Fruit fly (Drosophila melanogaster): ENCODE results near the gene ort.

The ort gene

DNA sequence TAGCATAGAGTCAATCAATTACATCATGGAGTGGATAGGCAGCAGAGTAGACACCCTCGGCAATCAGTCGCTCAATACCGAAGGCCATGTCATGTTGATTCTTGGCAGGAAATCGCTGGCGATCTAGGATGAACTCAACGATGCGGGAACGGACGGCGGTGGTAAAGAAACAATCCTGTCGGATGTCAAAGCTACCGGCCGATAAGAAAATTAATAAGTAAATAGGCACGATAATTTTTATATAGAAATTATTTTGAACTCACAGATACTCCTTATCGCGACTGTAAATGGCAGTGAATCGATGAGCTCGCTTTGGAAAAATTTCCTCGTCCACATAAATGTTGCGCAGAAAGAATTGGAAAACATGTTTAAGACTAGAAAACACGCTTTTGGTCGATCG is 21.5 kb upstream of the ort start:
- TF ChIP-seq EcR (GFP tag; optimal IDR thresholded peaks at IDR 0.05) = no peak
- TF ChIP-seq usp (GFP tag; optimal IDR thresholded peaks at IDR 0.05) = no peak
- TF ChIP-seq CG8478 (optimal IDR thresholded peaks at IDR 0.05) = no peak
- TF ChIP-seq Dll (optimal IDR thresholded peaks at IDR 0.05) = no peak
- no peak for TF ChIP-seq pan (optimal IDR thresholded peaks at IDR 0.05)
- no peak for TF ChIP-seq psq (optimal IDR thresholded peaks at IDR 0.05)

DNA sequence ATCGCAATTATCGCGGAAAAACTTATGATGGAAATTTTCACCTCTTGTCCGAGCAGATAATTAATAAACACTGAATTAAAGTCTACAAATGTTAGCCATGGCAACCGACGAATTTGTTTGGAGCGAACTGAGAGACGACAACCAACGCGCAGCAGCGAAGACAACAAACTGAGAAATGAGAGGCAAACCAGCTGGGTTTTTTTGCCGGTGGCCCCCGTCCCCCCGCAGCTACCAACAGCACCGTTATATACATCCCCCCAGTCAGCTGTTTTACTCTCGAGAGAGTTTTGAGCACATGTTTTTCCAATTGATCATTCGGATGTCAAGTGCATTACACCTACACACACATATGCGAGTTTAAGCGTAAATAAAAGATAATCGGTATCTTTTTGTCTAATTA is 18.5 kb upstream of the ort start:
- TF ChIP-seq psq (optimal IDR thresholded peaks at IDR 0.05) (no peak), Dll (optimal IDR thresholded peaks at IDR 0.05) (no peak), usp (GFP tag; optimal IDR thresholded peaks at IDR 0.05) (no peak), CG8478 (optimal IDR thresholded peaks at IDR 0.05) (no peak), pan (optimal IDR thresholded peaks at IDR 0.05) (no peak), EcR (GFP tag; optimal IDR thresholded peaks at IDR 0.05) (no peak)

DNA sequence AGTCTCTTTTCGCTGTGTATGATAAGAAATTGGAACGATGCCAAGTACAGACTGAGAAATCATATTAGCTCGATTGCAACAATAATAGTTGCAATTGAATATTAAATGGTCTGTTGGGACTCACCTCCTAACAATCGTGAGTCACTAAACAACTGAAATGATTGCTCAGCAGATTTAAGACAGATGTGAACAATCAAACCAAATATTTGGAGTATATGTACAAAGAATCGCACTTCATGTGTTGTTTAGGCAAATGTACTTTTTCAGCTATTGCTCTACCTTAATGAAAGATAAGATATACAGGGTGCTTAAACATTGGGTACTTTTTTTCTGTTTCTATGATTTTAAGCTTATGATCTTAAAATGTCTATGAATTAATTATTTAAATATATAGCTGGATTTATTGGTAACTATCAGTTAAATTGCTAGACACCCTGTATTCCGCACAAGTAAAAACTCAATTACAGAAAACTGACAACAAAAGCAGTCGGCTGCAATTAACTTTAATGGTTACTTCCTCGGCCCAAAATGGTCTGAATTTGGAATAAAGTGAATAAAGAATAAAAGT is 18.0 kb upstream of the ort start:
- TF ChIP-seq CG8478 (optimal IDR thresholded peaks at IDR 0.05) = no peak

DNA sequence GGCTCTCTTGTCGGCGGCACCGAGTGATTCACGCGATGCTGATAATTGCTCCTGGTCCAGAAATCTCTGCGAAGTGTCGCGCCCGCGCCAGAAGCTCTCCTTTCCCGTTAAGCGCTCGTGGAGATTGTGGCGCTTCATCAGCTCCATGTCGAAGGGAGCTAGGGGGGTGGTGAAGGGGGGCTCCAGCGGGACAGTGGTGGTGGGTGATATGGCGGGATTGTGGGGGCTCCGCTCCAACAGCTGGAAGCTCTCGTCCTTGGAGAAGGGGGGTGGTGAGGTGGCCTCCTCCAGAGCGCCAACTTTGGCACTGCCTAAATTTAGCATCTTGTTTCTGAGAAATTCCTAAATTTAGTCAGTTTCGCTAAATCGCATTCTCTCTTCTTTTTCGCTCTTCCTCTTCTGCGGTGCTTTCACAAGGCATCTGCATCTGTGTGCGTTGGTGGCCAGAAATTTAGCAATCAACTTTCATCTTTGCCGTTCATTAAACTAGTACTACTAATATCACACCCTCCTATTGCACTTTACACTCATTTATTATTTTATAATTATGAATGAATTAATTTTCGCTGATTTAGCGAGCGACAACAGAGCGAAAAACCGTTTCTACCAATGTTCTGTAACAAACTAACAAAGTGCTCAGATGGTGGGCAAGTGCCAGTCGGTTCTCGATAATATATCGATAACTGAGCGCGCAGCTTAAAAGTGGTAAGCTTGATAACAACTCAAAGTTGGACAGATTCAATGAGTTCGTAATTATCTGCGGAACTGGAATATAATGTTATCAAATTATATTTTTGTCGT is 17.3 kb upstream of the ort start, which contains the start of gene subdued:
TSS of gene subdued (minus strand) at position 631 of the 801 bp plus-strand sequence.
- TF ChIP-seq CG8478 (optimal IDR thresholded peaks at IDR 0.05) (no peak), psq (optimal IDR thresholded peaks at IDR 0.05) (no peak), pan (optimal IDR thresholded peaks at IDR 0.05) (no peak), usp (GFP tag; optimal IDR thresholded peaks at IDR 0.05) (no peak), Dll (optimal IDR thresholded peaks at IDR 0.05) (no peak), EcR (GFP tag; optimal IDR thresholded peaks at IDR 0.05) (no peak)

DNA sequence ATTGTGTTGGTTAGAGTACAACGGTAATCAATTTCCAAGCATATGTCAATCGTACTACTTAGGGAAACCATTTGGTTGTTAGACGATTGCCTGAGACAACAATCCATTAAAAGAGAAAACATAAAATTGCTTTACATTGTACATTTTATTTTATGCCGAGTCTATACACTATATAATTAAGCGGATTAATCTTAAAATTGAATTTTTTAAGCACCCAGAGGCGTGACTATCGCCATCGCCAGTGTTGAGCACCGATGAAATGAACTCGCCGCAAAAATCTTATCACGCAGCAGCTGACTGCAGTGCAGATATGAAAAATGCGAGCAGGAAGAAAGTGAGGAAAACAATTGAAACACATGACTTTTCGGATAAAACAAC is 16.7 kb upstream of the ort start:
- TF ChIP-seq pan (optimal IDR thresholded peaks at IDR 0.05) (no peak), Dll (optimal IDR thresholded peaks at IDR 0.05) (no peak), EcR (GFP tag; optimal IDR thresholded peaks at IDR 0.05) (no peak), psq (optimal IDR thresholded peaks at IDR 0.05) (no peak), CG8478 (optimal IDR thresholded peaks at IDR 0.05) (no peak)

DNA sequence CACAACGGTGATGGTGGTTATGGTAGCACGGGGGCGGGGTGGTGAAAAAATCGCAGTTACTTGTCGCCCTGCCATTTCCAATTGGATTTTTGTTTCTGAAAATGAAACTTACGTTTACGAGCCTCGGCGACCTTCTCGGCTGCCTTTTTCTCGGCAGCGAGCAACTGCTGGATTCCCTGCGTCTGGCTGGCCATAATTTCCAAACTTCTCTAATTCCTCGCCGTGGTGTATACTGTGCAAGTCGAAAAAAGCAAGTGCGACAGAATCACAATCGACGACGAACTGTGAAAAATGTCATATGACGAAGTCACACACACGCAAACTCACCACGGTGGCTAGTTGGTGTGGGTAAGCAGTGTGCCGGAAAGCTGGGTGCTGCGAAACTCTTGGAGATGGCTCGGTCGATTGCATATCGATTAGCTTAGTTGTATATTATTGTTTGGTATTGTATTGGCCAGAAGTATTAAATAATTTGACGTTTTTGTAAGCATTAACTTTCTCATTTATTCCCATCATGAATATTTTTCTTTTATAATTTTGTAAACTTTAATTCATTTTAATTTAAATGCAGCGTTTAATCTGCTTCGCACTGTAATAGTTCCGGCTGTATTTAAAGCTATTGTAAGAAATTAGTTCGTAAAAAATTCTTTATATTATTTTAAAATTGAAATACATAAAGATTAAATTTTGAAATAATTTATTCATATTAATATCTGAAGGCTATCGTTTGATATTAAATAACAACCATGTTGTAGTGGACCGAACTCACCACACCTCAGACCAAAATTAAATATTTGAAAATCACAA is 15.3 kb upstream of the ort start, which contains the start of gene Vha13:
TSS of gene Vha13 (minus strand) at position 293 of the 807 bp plus-strand sequence.
- TF ChIP-seq CG8478 (optimal IDR thresholded peaks at IDR 0.05) (no peak), EcR (GFP tag; optimal IDR thresholded peaks at IDR 0.05) (no peak), pan (optimal IDR thresholded peaks at IDR 0.05) (no peak), psq (optimal IDR thresholded peaks at IDR 0.05) (no peak), usp (GFP tag; optimal IDR thresholded peaks at IDR 0.05) (no peak), Dll (optimal IDR thresholded peaks at IDR 0.05) (no peak)

DNA sequence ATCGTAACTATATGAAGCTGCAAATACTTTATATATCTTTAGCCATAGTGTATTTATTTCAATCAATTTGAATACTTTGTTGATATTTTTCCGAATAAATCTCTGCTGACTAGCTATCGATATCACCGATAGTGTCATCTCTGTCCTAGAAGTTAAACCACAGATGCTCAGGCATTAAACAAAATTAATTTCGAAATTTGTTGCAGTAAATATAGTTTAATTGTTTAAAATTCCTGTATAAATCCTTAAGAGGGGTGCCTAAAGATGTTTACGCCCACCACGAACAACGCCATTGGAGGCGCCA is 14.7 kb upstream of the ort start, which contains the start of gene Nup58:
TSS of gene Nup58 (plus strand) at position 126 of the 304 bp plus-strand sequence.
- TF ChIP-seq CG8478 (optimal IDR thresholded peaks at IDR 0.05) = no peak
- TF ChIP-seq Dll (optimal IDR thresholded peaks at IDR 0.05) = no peak
- no peak for TF ChIP-seq pan (optimal IDR thresholded peaks at IDR 0.05)

DNA sequence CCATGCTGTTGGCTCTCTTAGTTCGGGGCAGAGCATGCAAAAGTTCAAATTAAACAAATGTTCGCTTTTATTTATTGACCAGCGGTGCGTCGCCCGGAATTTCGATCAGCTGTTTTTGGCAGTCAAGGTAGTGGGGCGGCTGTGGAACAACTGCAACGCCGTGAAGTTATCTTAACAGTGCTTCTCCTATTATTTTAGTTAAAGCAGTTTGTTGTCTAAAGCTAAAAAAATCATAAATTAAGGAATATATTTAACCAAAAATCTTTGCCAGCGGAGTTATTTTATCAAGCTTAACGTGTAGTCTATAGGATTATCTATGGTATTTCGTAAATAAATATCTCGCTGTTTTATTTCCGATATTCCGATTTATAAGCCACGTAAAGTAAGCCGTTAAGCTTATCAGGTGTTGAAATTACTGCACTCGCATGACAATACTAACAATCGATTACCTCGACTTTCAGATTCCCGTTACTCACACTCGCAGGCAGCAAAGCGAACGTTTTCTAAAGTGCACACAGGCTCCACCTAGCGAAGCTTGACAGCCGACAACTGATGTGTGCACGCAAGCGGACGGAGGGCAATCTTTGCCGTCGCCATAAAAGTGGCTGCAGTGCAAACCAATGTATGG is 11.1 kb upstream of the ort start, which contains the start of the genes CG6195 and CG31220:
TSS of gene CG6195 (minus strand) at position 122 of the 628 bp plus-strand sequence.
TSS of gene CG31220 (plus strand) at position 199 of the 628 bp plus-strand sequence.
- TF ChIP-seq EcR (GFP tag; optimal IDR thresholded peaks at IDR 0.05) (no peak), usp (GFP tag; optimal IDR thresholded peaks at IDR 0.05) (no peak), Dll (optimal IDR thresholded peaks at IDR 0.05) (no peak), psq (optimal IDR thresholded peaks at IDR 0.05) (no peak), CG8478 (optimal IDR thresholded peaks at IDR 0.05) (no peak), pan (optimal IDR thresholded peaks at IDR 0.05) (no peak)

DNA sequence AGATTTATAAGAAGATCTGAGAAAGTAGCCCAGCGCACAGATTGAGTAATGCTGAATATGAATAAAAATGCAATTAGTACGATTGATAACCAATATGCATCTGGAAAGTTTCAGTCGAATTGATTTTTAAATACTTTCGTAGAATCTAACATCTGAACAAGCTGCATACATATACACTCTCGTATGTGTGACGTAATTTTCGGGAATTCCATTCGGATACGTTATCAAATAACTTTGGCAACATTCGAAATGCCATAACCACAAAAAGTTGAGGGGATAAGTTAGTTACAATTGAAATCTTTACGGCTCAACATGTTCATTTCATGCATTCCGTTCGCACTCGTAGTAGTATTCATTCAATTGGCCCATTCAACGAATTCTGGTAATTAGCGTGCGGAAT is 8.8 kb upstream of the ort start, which contains the start of gene CG31219:
TSS of gene CG31219 (plus strand) at position 301 of the 400 bp plus-strand sequence.
- TF ChIP-seq pan (optimal IDR thresholded peaks at IDR 0.05) (no peak), psq (optimal IDR thresholded peaks at IDR 0.05) (no peak), EcR (GFP tag; optimal IDR thresholded peaks at IDR 0.05) (no peak), CG8478 (optimal IDR thresholded peaks at IDR 0.05) (no peak), usp (GFP tag; optimal IDR thresholded peaks at IDR 0.05) (no peak), Dll (optimal IDR thresholded peaks at IDR 0.05) (no peak)

DNA sequence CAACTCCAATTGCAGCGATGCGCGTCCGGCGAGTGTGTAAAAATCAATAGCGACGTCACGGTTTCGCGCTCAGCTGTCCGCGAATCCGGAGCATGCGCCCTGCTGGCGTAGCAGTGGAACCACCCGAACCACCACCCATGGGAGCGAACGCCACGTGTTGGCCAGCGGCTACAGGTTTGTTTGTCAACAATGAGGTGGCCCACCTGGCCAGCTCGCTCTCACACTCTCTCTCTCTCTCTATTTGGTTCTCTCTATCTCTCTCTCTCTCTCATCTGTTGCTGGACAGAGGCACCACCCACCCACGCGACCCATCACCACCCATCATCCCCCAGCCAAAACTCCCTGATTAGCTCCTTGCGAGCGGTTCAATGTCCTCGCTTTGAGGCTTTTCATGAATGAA is 3.1 kb upstream of the ort start:
- TF ChIP-seq CG8478 (optimal IDR thresholded peaks at IDR 0.05) (no peak), EcR (GFP tag; optimal IDR thresholded peaks at IDR 0.05) (no peak), Dll (optimal IDR thresholded peaks at IDR 0.05) (no peak), psq (optimal IDR thresholded peaks at IDR 0.05) (no peak), usp (GFP tag; optimal IDR thresholded peaks at IDR 0.05) (no peak)

DNA sequence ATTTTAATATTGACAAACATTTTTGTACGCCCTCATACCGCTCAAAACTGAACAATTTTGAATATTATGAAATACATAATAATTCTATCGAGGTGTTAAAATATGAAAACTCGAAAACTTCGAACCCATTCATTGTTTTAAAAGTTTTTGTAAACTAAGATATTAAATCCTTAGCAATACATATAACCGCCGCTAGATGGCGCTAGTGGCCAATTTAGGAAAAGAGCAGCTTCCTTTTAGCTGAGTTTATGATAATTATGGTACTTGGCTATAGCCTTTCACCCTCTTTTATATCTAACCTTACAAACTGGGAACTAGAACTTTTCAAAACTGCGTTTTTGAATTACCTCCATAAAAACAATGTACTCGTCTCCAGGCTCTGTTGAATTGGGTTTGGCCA is 2.3 kb upstream of the ort start:
- TF ChIP-seq pan (optimal IDR thresholded peaks at IDR 0.05) (no peak), Dll (optimal IDR thresholded peaks at IDR 0.05) (no peak), CG8478 (optimal IDR thresholded peaks at IDR 0.05) (no peak), psq (optimal IDR thresholded peaks at IDR 0.05) (no peak), usp (GFP tag; optimal IDR thresholded peaks at IDR 0.05) (no peak), EcR (GFP tag; optimal IDR thresholded peaks at IDR 0.05) (no peak)
